Worm (Caenorhabditis elegans): ENCODE measurements around the gene emc-1.

Gene emc-1

ce11 chrII:1501614-1502355 is 1.7 kb upstream of the emc-1 start (continued):
- TF ChIP-seq nhr-71 (tag; optimal IDR thresholded peaks at IDR 0.05) (peak; percentile 81), ztf-4 (tag; optimal IDR thresholded peaks at IDR 0.05) (peak; percentile 52), dsc-1 (tag; optimal IDR thresholded peaks at IDR 0.05) (peak; percentile 23), mdl-1 (tag; optimal IDR thresholded peaks at IDR 0.05) (peak in 1 of 2 experiments; percentile 61), pag-3 (tag; optimal IDR thresholded peaks at IDR 0.05; ENCODE audit: borderline replicate concordance, insufficient read depth) (peak; percentile 71), isw-1 (GFP tag; IDR thresholded peaks at IDR 0.05) (no peak), nhr-77 (tag; optimal IDR thresholded peaks at IDR 0.05) (no peak), aly-2 (tag; optimal IDR thresholded peaks at IDR 0.05) (no peak), C16A3.4 (tag; optimal IDR thresholded peaks at IDR 0.05) (peak; percentile 17), unc-130 (tag; optimal IDR thresholded peaks at IDR 0.05) (peak; percentile 7), fkh-10 (GFP tag; optimal IDR thresholded peaks at IDR 0.05) (no peak), elt-3 (tag; optimal IDR thresholded peaks at IDR 0.05) (no peak), ama-1 (optimal IDR thresholded peaks at IDR 0.05) (no peak), F16B12.6 (tag; optimal IDR thresholded peaks at IDR 0.05) (no peak)

ce11 chrII:1500959-1501358 is 829 bp upstream of the emc-1 start:
- TF ChIP-seq blmp-1 (tag; optimal IDR thresholded peaks at IDR 0.05): peak; percentile 11
- TF ChIP-seq isw-1 (GFP tag; IDR thresholded peaks at IDR 0.05): no peak
- TF ChIP-seq ets-5 (GFP tag; IDR thresholded peaks at IDR 0.05): no peak
- no peak for TF ChIP-seq nhr-71 (tag; optimal IDR thresholded peaks at IDR 0.05)
- TF ChIP-seq mep-1 (tag; optimal IDR thresholded peaks at IDR 0.05): no peak
- no peak for TF ChIP-seq F16B12.6 (tag; optimal IDR thresholded peaks at IDR 0.05)
- no peak for TF ChIP-seq vab-15 (tag; optimal IDR thresholded peaks at IDR 0.05)
- TF ChIP-seq nhr-77 (tag; optimal IDR thresholded peaks at IDR 0.05): no peak
- TF ChIP-seq fkh-4 (tag; optimal IDR thresholded peaks at IDR 0.05; ENCODE audit: borderline replicate concordance): no peak

DNA sequence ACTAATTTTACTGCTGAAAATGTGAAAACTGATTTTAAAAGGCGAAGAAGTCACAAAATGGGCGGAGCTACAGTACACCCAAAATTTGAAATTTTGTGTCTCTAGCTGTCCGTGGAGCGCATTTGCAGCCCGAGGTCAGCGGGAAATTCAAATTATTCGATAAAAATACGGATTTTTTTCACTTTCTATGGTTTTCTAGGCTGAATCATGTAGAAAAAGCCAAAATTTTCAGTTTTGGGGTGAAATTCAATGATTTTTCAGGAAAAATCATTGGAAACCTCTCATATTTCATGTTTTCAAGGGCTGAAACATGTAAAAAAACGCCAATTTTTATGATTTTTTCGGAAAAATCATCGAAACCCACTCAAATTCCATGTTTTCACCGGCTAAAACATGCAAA is 9.3 kb downstream of the emc-1 start:
- TF ChIP-seq pqm-1 (tag; optimal IDR thresholded peaks at IDR 0.05) (no peak), ets-5 (GFP tag; IDR thresholded peaks at IDR 0.05) (no peak), ceh-63 (GFP tag; optimal IDR thresholded peaks at IDR 0.05) (no peak), pag-3 (tag; optimal IDR thresholded peaks at IDR 0.05; ENCODE audit: borderline replicate concordance, insufficient read depth) (no peak), unc-86 (tag; optimal IDR thresholded peaks at IDR 0.05) (no peak), hpl-2 (GFP tag; optimal IDR thresholded peaks at IDR 0.05) (no peak), mef-2 (tag; optimal IDR thresholded peaks at IDR 0.05) (no peak)

ce11 chrII:1482419-1482818 is 17.7 kb downstream of the emc-1 start:
- TF ChIP-seq pqm-1 (tag; optimal IDR thresholded peaks at IDR 0.05) (no peak), efl-1 (optimal IDR thresholded peaks at IDR 0.05) (no peak), efl-1 (GFP tag; optimal IDR thresholded peaks at IDR 0.05 in 1 of 2) (peak in 1 of 2 experiments; percentile 39), ceh-63 (GFP tag; optimal IDR thresholded peaks at IDR 0.05) (no peak)

DNA sequence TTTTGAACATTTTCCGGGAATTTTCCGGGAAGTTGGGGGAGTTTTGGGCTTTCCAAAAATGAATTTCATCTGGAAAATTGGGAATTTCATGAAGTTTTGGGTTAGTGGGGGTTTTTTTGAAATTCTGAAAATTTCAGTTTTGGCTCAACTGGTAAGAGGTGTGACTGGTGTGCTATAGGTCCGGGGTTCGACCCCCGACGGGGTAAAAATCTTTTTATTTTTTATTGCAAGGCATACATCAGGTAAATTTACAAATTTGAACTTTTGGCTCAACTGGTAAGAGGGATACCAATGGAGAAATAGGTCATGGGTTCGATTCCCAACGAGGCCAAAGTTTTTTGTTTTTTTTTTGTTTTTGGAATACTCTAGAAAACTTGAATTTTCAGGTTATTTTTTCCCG is 18.5 kb downstream of the emc-1 start:
- TF ChIP-seq nhr-77 (tag; optimal IDR thresholded peaks at IDR 0.05) (no peak), egl-27 (tag; optimal IDR thresholded peaks at IDR 0.05) (no peak), swsn-7 (tag; optimal IDR thresholded peaks at IDR 0.05) (no peak), dpl-1 (GFP tag; optimal IDR thresholded peaks at IDR 0.05) (no peak), ceh-82 (tag; optimal IDR thresholded peaks at IDR 0.05) (no peak), nhr-19 (GFP tag; conservative IDR thresholded peaks at IDR 0.05) (no peak), dsc-1 (tag; optimal IDR thresholded peaks at IDR 0.05) (no peak), nhr-85 (tag) (no peak), lin-15B (tag; optimal IDR thresholded peaks at IDR 0.05) (no peak), sptf-1 (tag; optimal IDR thresholded peaks at IDR 0.05) (no peak), alr-1 (tag; optimal IDR thresholded peaks at IDR 0.05; ENCODE audit: borderline replicate concordance) (no peak), ets-5 (GFP tag; IDR thresholded peaks at IDR 0.05) (no peak)
